Worm (Caenorhabditis elegans): ENCODE data around the gene C12D8.13.
A peak's percentile ranks its signal among the peaks of the same experiment; 100 is the strongest.

C12D8.13 gene

DNA sequence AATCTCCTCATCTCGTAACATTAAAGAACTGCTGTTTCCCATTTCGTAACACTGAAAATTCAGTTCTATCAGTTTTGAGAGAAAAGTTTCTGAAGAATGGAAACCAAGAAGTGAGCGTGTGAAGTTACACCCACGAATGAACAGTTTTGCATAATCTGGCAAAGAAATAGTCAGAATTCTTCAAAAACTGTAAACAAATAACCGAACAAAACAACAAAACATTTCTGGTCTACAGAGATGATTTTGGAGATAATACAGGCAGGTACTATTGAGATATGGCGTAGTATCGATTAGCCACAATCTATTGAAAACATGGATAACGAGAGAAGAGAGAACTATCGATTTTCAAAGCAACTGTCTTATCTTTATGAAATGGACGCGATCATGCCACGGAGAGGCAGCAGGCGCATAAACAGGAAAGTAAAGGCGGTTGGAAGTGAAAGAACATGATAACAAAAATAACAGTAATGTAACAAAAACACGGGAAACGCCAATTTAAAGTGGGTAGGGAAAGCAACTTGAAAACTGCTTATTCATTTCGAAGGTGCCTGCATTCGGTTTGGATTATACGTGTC, 17.0 kb downstream of the C12D8.13 start, which contains the start of gene chpf-1:
Gene chpf-1, minus strand, starts transcription at position 51 of the 575 bp plus-strand sequence.
- no peak for TF ChIP-seq egl-27 (tag; optimal IDR thresholded peaks at IDR 0.05)
- TF ChIP-seq mab-5 (tag; optimal IDR thresholded peaks at IDR 0.05), result no peak
- TF ChIP-seq blmp-1 (tag; optimal IDR thresholded peaks at IDR 0.05; ENCODE audit: insufficient read depth), result peak; percentile 59
- TF ChIP-seq sma-9 (GFP tag; optimal IDR thresholded peaks at IDR 0.05), result peak; percentile 2
- TF ChIP-seq sma-9 (tag; optimal IDR thresholded peaks at IDR 0.05), result no peak
- no peak for TF ChIP-seq F13H6.1 (tag; optimal IDR thresholded peaks at IDR 0.05)
- no peak for TF ChIP-seq ceh-82 (tag; optimal IDR thresholded peaks at IDR 0.05)
- TF ChIP-seq alr-1 (tag; optimal IDR thresholded peaks at IDR 0.05), result no peak
- TF ChIP-seq crh-2 (tag; optimal IDR thresholded peaks at IDR 0.05), result peak; percentile 76
- no peak for TF ChIP-seq lin-13 (GFP tag; optimal IDR thresholded peaks at IDR 0.05)
- no peak for TF ChIP-seq ztf-11 (tag; optimal IDR thresholded peaks at IDR 0.05)
- peak in 1 of 2 experiments; percentile 0 for TF ChIP-seq lsy-2 (tag; optimal IDR thresholded peaks at IDR 0.05)
- TF ChIP-seq ama-1 (optimal IDR thresholded peaks at IDR 0.05), result peak; percentile 17
- peak; percentile 70 for TF ChIP-seq fos-1 (tag; optimal IDR thresholded peaks at IDR 0.05)
- no peak for TF ChIP-seq zag-1 (tag; optimal IDR thresholded peaks at IDR 0.05)
- TF ChIP-seq nhr-129 (tag; optimal IDR thresholded peaks at IDR 0.05), result peak; percentile 14
- no peak for TF ChIP-seq gmeb-1 (tag; optimal IDR thresholded peaks at IDR 0.05)

DNA sequence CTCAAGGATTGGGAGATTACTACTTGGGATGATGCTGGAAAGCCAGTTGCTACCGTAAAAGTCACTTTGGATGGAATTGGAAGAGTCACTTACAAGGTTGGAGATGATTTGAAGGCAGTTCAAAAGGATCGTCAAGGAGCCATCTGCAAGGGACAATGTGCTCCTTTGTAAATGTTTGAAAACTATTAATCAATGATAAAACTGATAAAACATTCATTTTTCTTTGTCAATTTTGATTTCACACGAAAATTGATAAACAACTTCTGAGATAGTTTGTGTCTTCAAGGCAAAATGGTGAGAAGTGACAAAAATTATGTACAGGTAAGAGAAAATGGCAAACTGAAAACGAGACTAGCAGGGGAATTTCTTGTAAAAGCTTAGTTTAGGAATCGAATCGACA, 18.2 kb downstream of the C12D8.13 start:
- TF ChIP-seq ceh-82 (tag; optimal IDR thresholded peaks at IDR 0.05) (no peak), ztf-1 (GFP tag; conservative IDR thresholded peaks at IDR 0.05) (no peak), nhr-23 (tag; optimal IDR thresholded peaks at IDR 0.05) (no peak), sem-4 (tag; optimal IDR thresholded peaks at IDR 0.05) (no peak), sma-9 (GFP tag; optimal IDR thresholded peaks at IDR 0.05) (no peak), sma-9 (tag; optimal IDR thresholded peaks at IDR 0.05) (no peak), zag-1 (tag; optimal IDR thresholded peaks at IDR 0.05) (no peak), blmp-1 (tag; optimal IDR thresholded peaks at IDR 0.05; ENCODE audit: insufficient read depth) (no peak), unc-62 (GFP tag; optimal IDR thresholded peaks at IDR 0.05) (no peak), ceh-16 (tag; optimal IDR thresholded peaks at IDR 0.05) (no peak), ZK546.5 (tag; optimal IDR thresholded peaks at IDR 0.05) (no peak), aly-2 (tag; optimal IDR thresholded peaks at IDR 0.05) (no peak), snpc-4 (tag; optimal IDR thresholded peaks at IDR 0.05) (no peak), elt-3 (tag; optimal IDR thresholded peaks at IDR 0.05) (no peak), crh-2 (tag; optimal IDR thresholded peaks at IDR 0.05) (no peak), Y55F3AM.14 (GFP tag; optimal IDR thresholded peaks at IDR 0.05) (no peak), gmeb-1 (tag; optimal IDR thresholded peaks at IDR 0.05) (no peak), alr-1 (tag; optimal IDR thresholded peaks at IDR 0.05) (no peak), nhr-77 (tag; optimal IDR thresholded peaks at IDR 0.05) (no peak)

DNA sequence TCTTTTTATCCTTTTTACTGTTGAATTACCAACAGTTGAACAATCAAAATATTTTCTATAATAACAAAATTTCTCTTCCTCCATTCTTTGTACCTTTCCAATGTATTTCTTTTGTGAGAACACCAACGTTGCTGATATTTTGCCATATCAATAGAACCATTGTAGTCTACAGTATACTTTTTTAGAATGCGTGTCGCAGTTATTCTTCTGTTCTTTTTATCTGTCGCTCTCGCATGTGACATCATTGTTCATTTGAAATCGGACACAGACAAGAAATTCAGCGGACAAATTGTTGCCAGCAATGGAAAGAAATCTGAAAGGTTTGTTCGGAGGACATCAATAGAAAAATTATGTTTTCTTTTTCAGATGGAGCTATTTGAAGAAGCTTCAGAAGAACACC, 18.6 kb downstream of the C12D8.13 start, which contains the start of gene ZK856.7:
Gene ZK856.7, plus strand, starts transcription at position 186 of the 400 bp plus-strand sequence.
- TF ChIP-seq crh-2 (tag; optimal IDR thresholded peaks at IDR 0.05) (peak; percentile 37), nhr-25 (tag; optimal IDR thresholded peaks at IDR 0.05) (peak; percentile 25), lin-13 (GFP tag; optimal IDR thresholded peaks at IDR 0.05) (no peak), fos-1 (tag; optimal IDR thresholded peaks at IDR 0.05) (no peak), nhr-10 (tag; optimal IDR thresholded peaks at IDR 0.05) (no peak), lsy-2 (tag; optimal IDR thresholded peaks at IDR 0.05) (peak in 1 of 2 experiments; percentile 11), lin-39 (tag; optimal IDR thresholded peaks at IDR 0.05) (no peak), blmp-1 (tag; optimal IDR thresholded peaks at IDR 0.05; ENCODE audit: insufficient read depth) (no peak)

DNA sequence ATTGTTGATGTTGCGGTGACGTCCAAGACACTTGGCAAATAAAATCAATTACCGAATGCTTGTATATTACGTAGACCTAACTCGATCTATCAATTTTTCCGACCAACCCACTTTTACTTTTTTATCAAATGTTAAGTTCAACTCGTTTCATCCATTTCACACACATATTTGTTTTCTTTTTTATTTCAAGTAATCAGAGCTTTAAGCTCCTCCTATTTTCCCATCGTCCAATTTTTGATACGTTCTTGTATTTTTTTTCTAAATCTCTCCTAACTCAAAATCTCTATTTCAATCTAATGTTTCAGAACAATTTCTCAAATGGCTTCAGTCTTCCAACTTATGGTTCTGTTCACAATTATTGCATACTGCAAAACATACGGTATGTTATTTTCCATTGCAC, 22.1 kb downstream of the C12D8.13 start, which contains the start of gene ZK856.6:
Gene ZK856.6, plus strand, starts transcription at position 301 of the 400 bp plus-strand sequence.
- no peak for TF ChIP-seq mab-5 (tag; optimal IDR thresholded peaks at IDR 0.05)

DNA sequence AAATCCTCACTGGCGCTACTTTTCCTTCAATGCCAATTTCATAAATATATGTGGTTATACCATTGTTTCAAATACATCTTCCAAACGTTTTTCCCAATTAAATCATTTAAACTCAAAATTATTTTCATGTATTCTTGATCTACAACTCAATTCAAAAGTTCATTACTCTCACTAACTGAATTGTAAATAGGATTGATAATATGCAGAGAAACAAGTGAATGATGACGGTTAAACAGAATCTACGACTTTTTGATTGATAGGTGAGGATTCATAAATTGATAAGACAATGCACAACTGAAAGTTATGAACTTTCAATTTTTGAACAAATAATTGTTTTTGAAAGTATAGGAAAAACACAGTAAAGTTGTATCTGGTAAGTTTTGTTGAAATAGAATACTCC, 29.3 kb downstream of the C12D8.13 start:
- TF ChIP-seq F13H6.1 (tag; optimal IDR thresholded peaks at IDR 0.05) (no peak), fos-1 (tag; optimal IDR thresholded peaks at IDR 0.05) (peak; percentile 35)

DNA sequence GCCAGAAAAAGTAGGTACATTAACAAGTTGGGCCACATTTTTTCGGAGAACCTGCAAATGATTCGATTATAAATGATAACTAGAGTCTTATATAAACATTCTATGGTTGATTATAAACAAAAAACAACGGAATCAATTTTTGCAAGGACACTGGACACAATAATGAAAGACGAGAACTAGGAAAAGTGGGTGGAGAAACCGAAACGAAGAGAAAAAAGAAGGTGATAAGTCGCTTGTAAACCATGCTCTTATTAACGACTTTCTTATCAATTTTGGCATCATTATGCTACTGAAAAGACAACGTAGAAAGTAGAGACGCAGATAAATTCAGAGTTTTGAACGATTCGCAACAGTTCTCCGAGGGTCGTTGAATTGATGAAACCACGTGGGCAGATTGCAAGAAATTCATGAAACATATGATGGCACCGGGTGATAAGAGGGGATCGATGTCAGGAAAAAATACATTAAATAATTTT, 30.4 kb downstream of the C12D8.13 start, which contains the start of gene ZK856.5:
Gene ZK856.5, minus strand, starts transcription at position 51 of the 476 bp plus-strand sequence.
- TF ChIP-seq peb-1 (tag; optimal IDR thresholded peaks at IDR 0.05) (no peak), elt-3 (tag; optimal IDR thresholded peaks at IDR 0.05) (no peak), nhr-129 (tag; optimal IDR thresholded peaks at IDR 0.05) (no peak), ZK546.5 (tag; optimal IDR thresholded peaks at IDR 0.05) (no peak), elt-1 (tag; optimal IDR thresholded peaks at IDR 0.05) (no peak), lin-13 (GFP tag; optimal IDR thresholded peaks at IDR 0.05) (no peak), ztf-1 (GFP tag; conservative IDR thresholded peaks at IDR 0.05) (no peak), snpc-4 (tag; optimal IDR thresholded peaks at IDR 0.05) (no peak), fos-1 (tag; optimal IDR thresholded peaks at IDR 0.05) (peak; percentile 71), F13H6.1 (tag; optimal IDR thresholded peaks at IDR 0.05) (no peak), blmp-1 (tag; optimal IDR thresholded peaks at IDR 0.05; ENCODE audit: insufficient read depth) (no peak), mab-5 (tag; optimal IDR thresholded peaks at IDR 0.05) (no peak), mbf-1 (tag; optimal IDR thresholded peaks at IDR 0.05) (no peak), R02D3.7 (tag; optimal IDR thresholded peaks at IDR 0.05) (no peak), ceh-82 (tag; optimal IDR thresholded peaks at IDR 0.05) (no peak), sma-3 (GFP tag; optimal IDR thresholded peaks at IDR 0.05) (no peak), lsy-2 (tag; optimal IDR thresholded peaks at IDR 0.05) (no peak), gmeb-1 (tag; optimal IDR thresholded peaks at IDR 0.05) (no peak), crh-2 (tag; optimal IDR thresholded peaks at IDR 0.05) (peak; percentile 61), nhr-12 (tag; optimal IDR thresholded peaks at IDR 0.05) (no peak), aly-2 (tag; optimal IDR thresholded peaks at IDR 0.05) (no peak), egl-27 (tag; optimal IDR thresholded peaks at IDR 0.05) (no peak), alr-1 (tag; optimal IDR thresholded peaks at IDR 0.05) (no peak), mdl-1 (tag; optimal IDR thresholded peaks at IDR 0.05) (peak in 1 of 2 experiments; percentile 36), C34F6.9 (tag; optimal IDR thresholded peaks at IDR 0.05) (no peak)

Data from whole organism, L2 larva.